Fruit fly (Drosophila melanogaster) whole organism, embryonic: ENCODE results near the gene Ucp4A.

Experiments used
- Bdp1 ChIP-seq: fragments of 200-800 bp; sonication (Bioruptor generic); optimal IDR thresholded peaks from 3 replicates; lab custom pipeline; 2016; ENCODE audit warnings: missing biosample characterization, missing genetic modification characterization
- CG10366 ChIP-seq: fragments of 200-800 bp; sonication (Bioruptor generic); IDR thresholded peaks from 2 replicates; pipeline ENCODE4 v1.3.6; 2022; ENCODE audit warnings: missing biosample characterization, missing genetic modification characterization
- CG11560 ChIP-seq: fragments of 200-800 bp; sonication (Bioruptor generic); IDR thresholded peaks from 3 replicates; pipeline ENCODE4 v1.3.6; 2022; ENCODE audit warnings: missing biosample characterization, missing genetic modification characterization
- CG12071 ChIP-seq: fragments of 200-800 bp; sonication (Bioruptor generic); optimal IDR thresholded peaks from 3 replicates; lab custom pipeline; 2018; ENCODE audit warnings: missing biosample characterization, mild to moderate bottlenecking, missing genetic modification characterization
- CG12155 ChIP-seq: fragments of 200-800 bp; sonication (Bioruptor generic); optimal IDR thresholded peaks from 3 replicates; lab custom pipeline; 2016; ENCODE audit warnings: missing biosample characterization, missing genetic modification characterization
- CG14441 ChIP-seq: fragments of 200-800 bp; sonication (Bioruptor generic); IDR thresholded peaks from 2 replicates; pipeline ENCODE4 v1.3.6; 2022; ENCODE audit warnings: missing biosample characterization, missing genetic modification characterization
- CG15269 ChIP-seq: fragments of 200-800 bp; sonication (Bioruptor generic); optimal IDR thresholded peaks from 2 replicates; lab custom pipeline; 2018; ENCODE audit warnings: missing biosample characterization, mild to moderate bottlenecking, missing genetic modification characterization, moderate library complexity
- CG1603 ChIP-seq: fragments of 200-800 bp; sonication (Bioruptor generic); optimal IDR thresholded peaks from 2 replicates; lab custom pipeline; 2019; ENCODE audit warnings: missing biosample characterization, mild to moderate bottlenecking, missing genetic modification characterization, moderate library complexity
- CG32772 ChIP-seq: fragments of 200-800 bp; sonication (Bioruptor generic); IDR thresholded peaks from 2 replicates; pipeline ENCODE4 v1.3.6; 2022; ENCODE audit warnings: missing biosample characterization, missing genetic modification characterization
- CG34376 ChIP-seq: fragments of 200-800 bp; sonication (Bioruptor generic); optimal IDR thresholded peaks from 2 replicates; lab custom pipeline; 2018; ENCODE audit warnings: missing biosample characterization, mild to moderate bottlenecking, missing genetic modification characterization
- CG34422 ChIP-seq: fragments of 200-800 bp; sonication (Bioruptor generic); IDR thresholded peaks from 3 replicates; pipeline ENCODE4 v1.3.6; 2022; ENCODE audit warnings: missing biosample characterization, missing genetic modification characterization
- CG43689 ChIP-seq: fragments of 200-800 bp; sonication (Bioruptor generic); IDR thresholded peaks from 2 replicates; pipeline ENCODE4 v1.3.6; 2022; ENCODE audit warnings: missing biosample characterization, missing genetic modification characterization
- CG6175 ChIP-seq: fragments of 200-800 bp; sonication (Bioruptor generic); IDR thresholded peaks from 3 replicates; pipeline ENCODE4 v1.3.6; 2022; ENCODE audit warnings: missing biosample characterization, missing genetic modification characterization
- CG7928 ChIP-seq: fragments of 200-800 bp; sonication (Bioruptor generic); optimal IDR thresholded peaks from 2 replicates; lab custom pipeline; 2017; ENCODE audit warnings: missing biosample characterization, mild to moderate bottlenecking, missing genetic modification characterization
- CG9437 ChIP-seq: fragments of 200-800 bp; sonication (Bioruptor generic); optimal IDR thresholded peaks from 2 replicates; lab custom pipeline; 2018; ENCODE audit warnings: missing biosample characterization, mild to moderate bottlenecking, missing genetic modification characterization
- CoRest ChIP-seq: fragments of 200-800 bp; sonication (Bioruptor generic); optimal IDR thresholded peaks from 3 replicates; lab custom pipeline; 2018; ENCODE audit warnings: missing biosample characterization, mild to moderate bottlenecking, missing genetic modification characterization, moderate library complexity
- CrebB ChIP-seq: fragments of 200-800 bp; sonication (Bioruptor generic); optimal IDR thresholded peaks from 3 replicates; lab custom pipeline; 2018; ENCODE audit warnings: missing biosample characterization, mild to moderate bottlenecking, missing genetic modification characterization
- Fer2 ChIP-seq: fragments of 200-800 bp; sonication (Bioruptor generic); optimal IDR thresholded peaks from 2 replicates; lab custom pipeline; 2018; ENCODE audit warnings: missing biosample characterization, mild to moderate bottlenecking, missing genetic modification characterization, moderate library complexity
- Fer3 ChIP-seq: fragments of 200-800 bp; sonication (Bioruptor generic); optimal IDR thresholded peaks from 2 replicates; lab custom pipeline; 2018; ENCODE audit warnings: missing biosample characterization, mild to moderate bottlenecking, missing genetic modification characterization, moderate library complexity
- HHEX ChIP-seq: fragments of 200-800 bp; sonication (Bioruptor generic); optimal IDR thresholded peaks from 3 replicates; lab custom pipeline; 2017; ENCODE audit warnings: missing biosample characterization, mild to moderate bottlenecking, missing genetic modification characterization, missing genetic modification reagents
- HLHmδ ChIP-seq: fragments of 200-800 bp; sonication (Bioruptor generic); optimal IDR thresholded peaks from 2 replicates; lab custom pipeline; 2018; ENCODE audit warnings: missing biosample characterization, mild to moderate bottlenecking, missing genetic modification characterization, moderate library complexity
- Hmx ChIP-seq: fragments of 200-800 bp; sonication (Bioruptor generic); optimal IDR thresholded peaks from 2 replicates; lab custom pipeline; 2016; ENCODE audit warnings: missing biosample characterization, missing genetic modification characterization
- Hr51 ChIP-seq, 2 experiments: fragments of 200-800 bp; sonication (Bioruptor generic); optimal IDR thresholded peaks; 2 replicates in 1 of 2; 3 replicates in 1 of 2; lab custom pipeline; 2016 to 2018; ENCODE audit warnings: missing biosample characterization in 2 of 2, missing genetic modification characterization in 2 of 2, mild to moderate bottlenecking in 1 of 2, moderate library complexity in 1 of 2
- MTF-1 ChIP-seq: fragments of 200-800 bp; sonication (Bioruptor generic); optimal IDR thresholded peaks from 2 replicates; lab custom pipeline; 2018; ENCODE audit warnings: missing biosample characterization, mild to moderate bottlenecking, missing genetic modification characterization, borderline replicate concordance
- Oli ChIP-seq: fragments of 200-800 bp; sonication (Bioruptor generic); optimal IDR thresholded peaks from 2 replicates; lab custom pipeline; 2018; ENCODE audit warnings: missing biosample characterization, mild to moderate bottlenecking, missing genetic modification characterization, moderate library complexity
- Rfx ChIP-seq: fragments of 200-800 bp; sonication (Bioruptor generic); IDR thresholded peaks from 2 replicates; pipeline ENCODE4 v1.3.6; 2022; ENCODE audit warnings: missing biosample characterization, missing genetic modification characterization
- Sox100B ChIP-seq: fragments of 200-800 bp; sonication (Bioruptor generic); optimal IDR thresholded peaks from 3 replicates; lab custom pipeline; 2018; ENCODE audit warnings: missing biosample characterization, mild to moderate bottlenecking, missing genetic modification characterization
- Stat92E ChIP-seq, 3 experiments: fragments of >200 bp in 2 of 3; fragments of 200-800 bp in 1 of 3; sonication (Bioruptor generic) in 1 of 3; optimal IDR thresholded peaks; 2 replicates each; lab custom pipeline; 2017 to 2019; ENCODE audit warnings: missing biosample characterization in 3 of 3, missing genetic modification characterization in 3 of 3, mild to moderate bottlenecking in 1 of 3, moderate library complexity in 1 of 3
- Tbp ChIP-seq: fragments of >200 bp; optimal IDR thresholded peaks from 2 replicates; lab custom pipeline; 2018; ENCODE audit warnings: missing biosample characterization, missing genetic modification characterization
- Vsx1 ChIP-seq: fragments of 200-800 bp; sonication (Bioruptor generic); optimal IDR thresholded peaks from 2 replicates; lab custom pipeline; 2017; ENCODE audit warnings: missing biosample characterization, mild to moderate bottlenecking, missing genetic modification characterization, missing genetic modification reagents
- caup ChIP-seq: fragments of 200-800 bp; sonication (Bioruptor generic); optimal IDR thresholded peaks from 3 replicates; lab custom pipeline; 2017; ENCODE audit warnings: missing biosample characterization, mild to moderate bottlenecking, missing genetic modification characterization, moderate library complexity; ENCODE audit not compliant: severe bottlenecking
- chinmo ChIP-seq: fragments of 200-800 bp; sonication (Bioruptor generic); IDR thresholded peaks from 4 replicates; pipeline ENCODE4 v1.3.6; 2022; ENCODE audit warnings: missing biosample characterization, missing genetic modification characterization; ENCODE audit not compliant: partially characterized antibody
- dpn ChIP-seq, 2 experiments: fragments of 200-800 bp; sonication (Bioruptor generic); optimal IDR thresholded peaks; 3 replicates each; lab custom pipeline; 2016; ENCODE audit warnings: missing biosample characterization in 2 of 2, missing genetic modification characterization in 2 of 2
- emc ChIP-seq: fragments of 200-800 bp; sonication (Bioruptor generic); optimal IDR thresholded peaks from 2 replicates; lab custom pipeline; 2016; ENCODE audit warnings: missing biosample characterization, missing genetic modification characterization
- eve ChIP-seq, 2 experiments: fragments of >200 bp; optimal IDR thresholded peaks; 2 replicates each; lab custom pipeline; 2017; ENCODE audit warnings: missing biosample characterization in 2 of 2, missing genetic modification characterization in 2 of 2
- ewg ChIP-seq: fragments of 200-800 bp; sonication (Bioruptor generic); optimal IDR thresholded peaks from 3 replicates; lab custom pipeline; 2017; ENCODE audit warnings: mild to moderate bottlenecking, missing biosample characterization, missing genetic modification reagents, missing genetic modification characterization
- fd3F ChIP-seq: fragments of 200-800 bp; sonication (Bioruptor generic); optimal IDR thresholded peaks from 2 replicates; lab custom pipeline; 2018; ENCODE audit warnings: missing biosample characterization, mild to moderate bottlenecking, missing genetic modification characterization, moderate library complexity
- fu2 ChIP-seq: fragments of 200-800 bp; sonication (Bioruptor generic); optimal IDR thresholded peaks from 2 replicates; lab custom pipeline; 2016; ENCODE audit warnings: missing biosample characterization, missing genetic modification characterization
- hbn ChIP-seq: fragments of 200-800 bp; sonication (Bioruptor generic); IDR thresholded peaks from 2 replicates; pipeline ENCODE4 v1.3.6; 2022; ENCODE audit warnings: missing biosample characterization, missing genetic modification characterization; ENCODE audit not compliant: partially characterized antibody
- her ChIP-seq: fragments of 200-800 bp; sonication (Bioruptor generic); optimal IDR thresholded peaks from 2 replicates; lab custom pipeline; 2016; ENCODE audit warnings: missing biosample characterization, missing genetic modification characterization
- ind ChIP-seq: fragments of 200-800 bp; sonication (Bioruptor generic); optimal IDR thresholded peaks from 3 replicates; lab custom pipeline; 2016; ENCODE audit warnings: missing biosample characterization, missing genetic modification characterization
- insv ChIP-seq, 2 experiments: fragments of 200-800 bp; sonication (Bioruptor generic); optimal IDR thresholded peaks; 3 replicates each; lab custom pipeline; 2016 to 2018; ENCODE audit warnings: missing biosample characterization in 2 of 2, missing genetic modification characterization in 2 of 2
- odd ChIP-seq: fragments of 200-800 bp; sonication (Bioruptor generic); optimal IDR thresholded peaks from 2 replicates; lab custom pipeline; 2017; ENCODE audit warnings: missing biosample characterization, mild to moderate bottlenecking, missing genetic modification characterization
- pita ChIP-seq: fragments of 200-800 bp; sonication (Bioruptor generic); optimal IDR thresholded peaks from 2 replicates; lab custom pipeline; 2017; ENCODE audit warnings: missing biosample characterization, mild to moderate bottlenecking, missing genetic modification characterization
- pros ChIP-seq: fragments of 200-800 bp; sonication (Bioruptor generic); optimal IDR thresholded peaks from 3 replicates; lab custom pipeline; 2019; ENCODE audit warnings: missing biosample characterization, mild to moderate bottlenecking, missing genetic modification characterization, moderate library complexity
- sens-2 ChIP-seq: fragments of 200-800 bp; sonication (Bioruptor generic); IDR thresholded peaks from 2 replicates; pipeline ENCODE4 v1.3.6; 2022; ENCODE audit warnings: missing biosample characterization, missing genetic modification characterization
- unc-4 ChIP-seq: fragments of 200-800 bp; sonication (Bioruptor generic); IDR thresholded peaks from 2 replicates; pipeline ENCODE4 v1.3.6; 2022; ENCODE audit warnings: missing biosample characterization, missing genetic modification characterization; ENCODE audit not compliant: partially characterized antibody

The Ucp4A gene

DNA sequence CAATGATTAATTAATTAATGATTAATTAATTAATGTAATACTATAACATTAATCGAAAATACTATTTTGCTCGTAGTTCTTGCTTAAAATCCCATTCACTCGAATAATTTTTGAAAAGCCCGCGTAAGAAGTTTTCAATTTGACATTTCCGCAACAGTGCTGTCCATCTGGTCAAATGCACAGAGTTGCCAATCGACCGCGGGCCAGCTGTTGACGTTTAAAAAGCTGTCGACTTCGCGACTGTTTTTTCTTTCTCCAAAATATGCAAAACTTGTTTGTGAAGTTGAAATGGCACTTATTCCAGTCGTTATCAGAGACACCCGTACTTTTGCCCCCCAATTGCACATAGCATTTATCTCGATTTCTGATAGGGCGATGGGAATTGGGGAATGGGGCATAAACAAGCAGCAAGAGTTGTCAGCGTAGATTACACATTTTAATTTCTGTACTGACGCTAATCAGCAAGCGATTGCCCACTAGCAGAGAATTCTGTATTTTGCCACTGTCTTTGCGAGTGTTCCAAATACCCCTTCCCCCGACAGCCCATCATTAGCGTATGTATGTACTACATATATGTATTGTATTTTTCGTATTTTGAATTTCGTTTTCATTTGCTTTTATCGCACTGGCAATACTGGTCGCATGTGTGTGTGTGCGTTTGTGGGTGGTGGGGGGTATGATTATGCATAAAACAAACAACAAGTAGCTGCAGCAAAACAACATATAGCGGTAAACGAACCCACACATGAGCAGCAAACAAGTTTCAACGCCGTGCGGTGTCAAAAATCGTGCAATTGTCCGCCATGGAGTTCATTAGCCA lies 11.9 kb downstream of the Ucp4A start, which contains the start of gene Srx (continued):
- no peak for TF ChIP-seq pita (GFP tag; lab: Kevin White, UChicago)
- TF ChIP-seq sens-2: no peak
- peak; percentile 79 for TF ChIP-seq CG34376 (GFP tag; lab: Kevin White, UChicago)
- no peak for TF ChIP-seq Tbp (GFP tag; lab: Kevin White, UChicago)
- TF ChIP-seq Fer2 (tag; lab: Kevin White, UChicago): no peak
- TF ChIP-seq Hmx (GFP tag; lab: Kevin White, UChicago): no peak
- peak; percentile 41 for TF ChIP-seq CoRest (tag; lab: Kevin White, UChicago)
- no peak for TF ChIP-seq fd3F (GFP tag; lab: Kevin White, UChicago)
- TF ChIP-seq CG15269 (tag; lab: Kevin White, UChicago): peak; percentile 48
- peak; percentile 29; the same call in 1 of the 2 replicates for TF ChIP-seq Rfx (GFP tag; lab: Robert Waterston, UW)
- TF ChIP-seq Oli (tag; lab: Kevin White, UChicago): no peak
- TF ChIP-seq ind (GFP tag; lab: Kevin White, UChicago): peak; percentile 16
- peak in 1 of 2 experiments; percentile 25 for TF ChIP-seq Hr51 (GFP tag; optimal IDR thresholded peaks at IDR 0.05; lab: Kevin White, UChicago)
- TF ChIP-seq CrebB (tag; lab: Kevin White, UChicago): peak; percentile 13
- no peak for TF ChIP-seq eve (GFP tag; optimal IDR thresholded peaks at IDR 0.05; lab: Kevin White, UChicago)
- TF ChIP-seq emc: no peak
- TF ChIP-seq CG14441: 0 out of 2 replicates have a peak, but pooled peaks have one; percentile 33
- TF ChIP-seq caup: peak; percentile 21
- TF ChIP-seq ewg (GFP tag; lab: Kevin White, UChicago): no peak
- TF ChIP-seq Fer3 (tag; lab: Kevin White, UChicago): no peak
- TF ChIP-seq MTF-1 (GFP tag; lab: Kevin White, UChicago): no peak
- TF ChIP-seq pros: no peak
- no peak for TF ChIP-seq her (GFP tag; lab: Kevin White, UChicago)
- TF ChIP-seq hbn: 0 out of 2 replicates have a peak, but pooled peaks have one; percentile 13
- 0 out of 4 replicates have a peak, but pooled peaks have one; percentile 65 for TF ChIP-seq chinmo (GFP tag; lab: Robert Waterston, UW)
- no peak for TF ChIP-seq unc-4 (GFP tag; lab: Robert Waterston, UW)
- no peak for TF ChIP-seq Stat92E (GFP tag; optimal IDR thresholded peaks at IDR 0.05; lab: Kevin White, UChicago)
- peak; percentile 23 for TF ChIP-seq HHEX
- peak; percentile 41 for TF ChIP-seq CG9437 (GFP tag; lab: Kevin White, UChicago)
- TF ChIP-seq CG34422 (GFP tag; lab: Robert Waterston, UW): no peak
- TF ChIP-seq CG12071 (GFP tag; lab: Kevin White, UChicago): no peak
- no peak for TF ChIP-seq CG12155
- TF ChIP-seq CG11560 (tag; lab: Robert Waterston, UW): no peak
- no peak for TF ChIP-seq Bdp1 (GFP tag; lab: Kevin White, UChicago)
- TF ChIP-seq dpn (GFP tag; optimal IDR thresholded peaks at IDR 0.05; lab: Kevin White, UChicago): peak in 1 of 2 experiments; percentile 33
- no peak for TF ChIP-seq CG7928 (GFP tag; lab: Kevin White, UChicago)
- no peak; the same call in 2 of the 3 replicates for TF ChIP-seq CG6175
- no peak for TF ChIP-seq Sox100B (GFP tag; lab: Kevin White, UChicago)
- TF ChIP-seq HLHmδ (GFP tag; lab: Kevin White, UChicago): no peak
- no peak for TF ChIP-seq Vsx1 (GFP tag; lab: Kevin White, UChicago)
- TF ChIP-seq CG1603: peak; percentile 57
- no peak for TF ChIP-seq CG43689 (GFP tag; lab: Robert Waterston, UW)
- TF ChIP-seq CG10366: no peak
- no peak for TF ChIP-seq CG32772 (GFP tag; lab: Robert Waterston, UW)
- TF ChIP-seq odd (GFP tag; lab: Kevin White, UChicago): no peak
- no peak for TF ChIP-seq fu2 (GFP tag; lab: Kevin White, UChicago)
- TF ChIP-seq insv (GFP tag; optimal IDR thresholded peaks at IDR 0.05; lab: Kevin White, UChicago): peak in 1 of 2 experiments; percentile 4
